Fruit fly (Drosophila melanogaster) S2 (cell line): Measurements from ENCODE around the gene Ist1.

Experiments used
- CG8478 ChIP-seq: fragments of >200 bp; optimal IDR thresholded peaks from 2 replicates; lab custom pipeline; 2018
- CTCF ChIP-seq, 2 experiments: fragments of >200 bp; optimal IDR thresholded peaks; 2 replicates each; lab custom pipeline; 2018

dm6 chr3L:6763146-6763545 is 6.8 kb upstream of the Ist1 start, which contains the start of gene Rsph3:
- no peak for TF ChIP-seq CG8478 (lab: Kevin White, UChicago)
- no peak for TF ChIP-seq CTCF (optimal IDR thresholded peaks at IDR 0.05; lab: Kevin White, UChicago)
